Fruit fly (Drosophila melanogaster): Measurements from ENCODE around the gene CG31913.

DNA sequence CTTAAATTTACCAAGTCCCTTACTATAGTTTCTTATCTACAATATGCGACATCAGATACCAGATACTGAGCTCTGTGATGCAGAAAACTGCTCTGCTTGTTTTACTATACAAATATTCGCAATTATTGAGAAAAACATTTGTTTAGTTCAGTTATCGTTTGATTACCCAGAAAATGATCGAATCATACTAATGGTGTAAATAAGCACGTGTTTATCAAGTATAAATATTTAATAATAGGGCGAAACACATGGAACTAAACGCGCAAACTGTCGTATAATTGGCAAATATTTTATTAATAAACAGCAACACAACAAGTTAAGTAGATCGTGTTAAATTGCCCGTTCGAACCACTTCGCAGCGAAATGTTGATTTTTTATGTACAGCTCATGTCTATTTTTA lies 14.1 kb downstream of the CG31913 start:
- no peak for TF ChIP-seq psq (optimal IDR thresholded peaks at IDR 0.05)
- TF ChIP-seq Myc (optimal IDR thresholded peaks at IDR 0.05): no peak
- TF ChIP-seq insv (optimal IDR thresholded peaks at IDR 0.05): no peak
- TF ChIP-seq h (optimal IDR thresholded peaks at IDR 0.05): no peak
- no peak for TF ChIP-seq Sin3A (optimal IDR thresholded peaks at IDR 0.05)

Measured in Kc167 (cell line).